Worm (Caenorhabditis elegans): ENCODE measurements around the gene F36H12.4.

DNA sequence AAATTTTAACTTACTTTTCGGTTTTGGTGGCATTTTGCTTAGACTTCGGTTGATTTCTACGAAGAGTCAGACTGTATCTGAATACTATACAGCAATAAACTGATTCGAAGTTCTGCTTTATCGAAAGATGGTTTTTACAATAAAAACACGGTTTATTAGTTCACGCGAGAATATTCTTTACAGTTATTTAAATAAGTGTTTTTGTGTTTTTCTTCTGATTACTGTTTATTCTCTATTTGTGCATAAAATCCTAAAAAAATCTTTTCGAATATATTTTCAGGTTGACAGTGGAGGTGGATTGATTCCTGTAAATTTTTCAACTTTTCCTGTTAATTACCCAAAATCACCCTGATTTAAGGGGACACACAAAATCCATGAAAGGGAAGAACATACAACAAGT lies 37.1 kb downstream of the F36H12.4 start, which contains the start of gene ZK354.8:
- TF ChIP-seq ces-1 (GFP tag; optimal IDR thresholded peaks at IDR 0.05) (no peak), snu-23 (GFP tag; optimal IDR thresholded peaks at IDR 0.05) (no peak), lsy-2 (tag; optimal IDR thresholded peaks at IDR 0.05) (no peak), ama-1 (optimal IDR thresholded peaks at IDR 0.05) (no peak), lin-35 (GFP tag; optimal IDR thresholded peaks at IDR 0.05) (no peak), mef-2 (tag; optimal IDR thresholded peaks at IDR 0.05) (no peak), sox-4 (tag; optimal IDR thresholded peaks at IDR 0.05) (no peak)
